Worm (Caenorhabditis elegans) whole organism, midembryonic: ENCODE results near the gene T06A10.2.

Experiments used
- T22C8.4 ChIP-seq: fragments of 200-800 bp; sonication (Bioruptor generic); IDR thresholded peaks from 2 replicates; pipeline ENCODE4 v1.3.6; 2022; ENCODE audit warnings: missing genetic modification characterization, missing compliant biosample characterization
- cog-1 ChIP-seq: sonication (generic microtip); optimal IDR thresholded peaks from 2 replicates; lab custom pipeline; 2016; ENCODE audit warnings: missing genetic modification characterization, missing compliant biosample characterization
- flt-1 ChIP-seq: fragments of 200-800 bp; sonication (Bioruptor generic); IDR thresholded peaks from 2 replicates; pipeline ENCODE4 v1.3.6; 2022; ENCODE audit warnings: missing genetic modification characterization, missing compliant biosample characterization
- klf-2 ChIP-seq: fragments of 200-800 bp; sonication (Bioruptor generic); conservative IDR thresholded peaks from 2 replicates; pipeline ENCODE4 v1.3.6; 2022; ENCODE audit warnings: missing genetic modification reagents, missing genetic modification characterization, missing compliant biosample characterization
- med-1 ChIP-seq: sonication (generic microtip); optimal IDR thresholded peaks from 2 replicates; lab custom pipeline; 2017; ENCODE audit warnings: missing genetic modification characterization, mild to moderate bottlenecking, missing compliant biosample characterization, antibody characterized with exemption, missing genetic modification reagents; ENCODE audit not compliant: insufficient read depth
- ref-1 ChIP-seq: fragments of 200-800 bp; sonication (Bioruptor generic); conservative IDR thresholded peaks from 2 replicates; pipeline ENCODE4 v1.3.6; 2022; ENCODE audit warnings: missing genetic modification reagents, missing genetic modification characterization, missing compliant biosample characterization
- tab-1 ChIP-seq: fragments of 200-800 bp; sonication (Bioruptor generic); IDR thresholded peaks from 2 replicates; pipeline ENCODE4 v1.3.6; 2022; ENCODE audit warnings: missing genetic modification characterization, missing compliant biosample characterization
- ztf-23 ChIP-seq: fragments of 200-800 bp; sonication (Bioruptor generic); IDR thresholded peaks from 2 replicates; pipeline ENCODE4 v1.3.6; 2022; ENCODE audit warnings: missing genetic modification reagents, missing genetic modification characterization, missing compliant biosample characterization
- ztf-29 ChIP-seq: fragments of 200-800 bp; sonication (Bioruptor generic); IDR thresholded peaks from 2 replicates; pipeline ENCODE4 v1.3.6; 2022; ENCODE audit warnings: missing genetic modification reagents, missing genetic modification characterization, missing compliant biosample characterization

Gene T06A10.2

ce11 chrIV:16898205-16898604 is 2.8 kb downstream of the T06A10.2 start:
- TF ChIP-seq flt-1 (no peak), ztf-29 (GFP tag; lab: Robert Waterston, UW) (no peak), ztf-23 (no peak), cog-1 (tag; lab: Kevin White, UChicago) (no peak), klf-2 (GFP tag; lab: Robert Waterston, UW) (no peak), ref-1 (GFP tag; lab: Robert Waterston, UW) (no peak), med-1 (GFP tag; lab: Kevin White, UChicago) (no peak), T22C8.4 (GFP tag; lab: Robert Waterston, UW) (no peak), tab-1 (no peak)

- TF ChIP-seq tab-1 = no peak
- no peak for TF ChIP-seq ztf-29 (GFP tag; lab: Robert Waterston, UW)
- no peak for TF ChIP-seq ztf-23
- TF ChIP-seq ref-1 (GFP tag; lab: Robert Waterston, UW) = no peak
Measured at ce11 chrIV:16915751-16916150, 20.4 kb downstream of the T06A10.2 start, which contains the start of gene Y116A8C.3. Gene Y116A8C.3 (plus strand): TSS chrIV:16916051.

- TF ChIP-seq cog-1 (tag; lab: Kevin White, UChicago) (no peak), tab-1 (no peak), med-1 (GFP tag; lab: Kevin White, UChicago) (no peak), klf-2 (GFP tag; lab: Robert Waterston, UW) (no peak), T22C8.4 (GFP tag; lab: Robert Waterston, UW) (no peak), ztf-29 (GFP tag; lab: Robert Waterston, UW) (no peak), ref-1 (GFP tag; lab: Robert Waterston, UW) (no peak), ztf-23 (no peak), flt-1 (no peak)
Measured at ce11 chrIV:16917831-16918429, 22.5 kb downstream of the T06A10.2 start, which contains the start of the genes Y116A8C.469 and Y116A8C.468. Gene Y116A8C.469 (minus strand): TSS chrIV:16917931. Gene Y116A8C.468 (plus strand): TSS chrIV:16918379.

DNA sequence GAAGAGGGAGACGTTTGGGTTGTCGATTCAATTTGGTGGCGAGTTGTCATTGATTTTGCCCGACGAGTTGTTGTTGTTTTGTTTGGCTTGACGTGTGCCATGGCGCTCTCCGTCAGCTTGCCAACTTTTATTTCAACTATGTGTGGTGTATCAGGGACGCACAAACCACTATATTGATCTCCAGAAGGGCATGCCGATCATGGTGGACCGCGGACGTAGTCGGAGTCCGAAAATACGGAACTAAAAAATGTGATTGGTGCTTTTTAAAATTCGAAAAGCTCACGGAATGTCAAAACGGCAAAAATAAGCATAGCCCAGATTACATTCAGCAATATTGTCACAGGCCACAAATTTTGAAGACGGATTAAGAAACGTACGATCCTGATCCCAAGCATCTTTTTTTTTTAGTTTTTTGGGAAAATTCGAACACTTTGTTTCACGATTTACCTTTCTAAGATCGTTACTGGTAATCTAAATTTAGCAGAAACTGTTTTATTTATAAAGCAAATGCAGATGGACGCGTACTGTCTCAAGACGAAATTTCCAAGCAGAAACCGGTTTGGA is 23.9 kb downstream of the T06A10.2 start, which contains the start of the genes Y116A8C.470 and Y116A8C.463:
TSS of gene Y116A8C.470 (minus strand) at position 101 of the 564 bp plus-strand sequence.
TSS of gene Y116A8C.463 (plus strand) at position 514 of the 564 bp plus-strand sequence.
- TF ChIP-seq flt-1 (no peak), T22C8.4 (GFP tag; lab: Robert Waterston, UW) (no peak), ztf-23 (no peak), ref-1 (GFP tag; lab: Robert Waterston, UW) (no peak), med-1 (GFP tag; lab: Kevin White, UChicago) (no peak), cog-1 (tag; lab: Kevin White, UChicago) (no peak), ztf-29 (GFP tag; lab: Robert Waterston, UW) (no peak), tab-1 (no peak), klf-2 (GFP tag; lab: Robert Waterston, UW) (no peak)

DNA sequence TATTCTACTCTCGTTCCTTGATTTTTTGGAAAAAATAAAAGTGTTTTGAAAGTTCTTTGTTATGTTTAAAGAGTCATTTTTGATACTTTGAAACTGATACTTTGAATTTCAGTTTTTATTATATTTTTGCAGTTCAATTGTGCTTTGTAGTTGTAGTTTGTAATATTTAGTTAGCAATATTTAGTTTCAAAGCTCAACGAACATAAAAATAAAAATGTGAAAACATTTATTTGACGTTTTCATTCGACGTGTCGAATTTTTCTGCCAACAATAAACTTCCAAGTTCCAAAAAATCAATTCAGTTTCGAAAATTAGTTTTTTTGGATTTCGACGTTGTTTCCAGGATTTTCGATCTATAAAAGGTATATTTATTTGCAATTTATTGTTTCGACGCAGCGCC is 24.7 kb downstream of the T06A10.2 start, which contains the start of gene nep-23:
TSS of gene nep-23 (plus strand) at position 301 of the 400 bp plus-strand sequence.
- TF ChIP-seq ref-1 (GFP tag; lab: Robert Waterston, UW) (no peak), T22C8.4 (GFP tag; lab: Robert Waterston, UW) (no peak)

DNA sequence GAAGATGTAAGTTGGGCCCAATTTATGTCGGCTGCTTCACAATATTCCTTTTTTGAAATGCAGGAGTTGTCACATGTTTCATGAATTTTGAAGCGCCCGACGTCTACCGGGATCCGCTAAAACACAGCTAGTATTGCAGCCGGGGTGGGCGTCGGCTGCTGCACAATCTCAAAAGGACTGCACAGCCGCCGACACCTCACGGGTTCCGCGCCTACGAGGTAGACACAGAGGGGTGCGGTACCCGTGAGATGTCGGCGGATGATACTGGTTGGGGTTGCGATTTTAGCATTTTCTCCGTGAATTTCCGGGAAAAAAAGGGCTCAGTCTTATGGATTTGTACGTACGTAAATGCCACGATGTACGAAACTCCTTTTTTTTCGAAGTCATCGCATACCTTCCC is 26.6 kb downstream of the T06A10.2 start:
- no peak for TF ChIP-seq ztf-29 (GFP tag; lab: Robert Waterston, UW)
- no peak for TF ChIP-seq tab-1
- TF ChIP-seq cog-1 (tag; lab: Kevin White, UChicago) = no peak
- TF ChIP-seq med-1 (GFP tag; lab: Kevin White, UChicago) = no peak
- TF ChIP-seq ref-1 (GFP tag; lab: Robert Waterston, UW) = no peak
- TF ChIP-seq ztf-23 = no peak
- no peak for TF ChIP-seq T22C8.4 (GFP tag; lab: Robert Waterston, UW)
- no peak for TF ChIP-seq klf-2 (GFP tag; lab: Robert Waterston, UW)
- TF ChIP-seq flt-1 = no peak

DNA sequence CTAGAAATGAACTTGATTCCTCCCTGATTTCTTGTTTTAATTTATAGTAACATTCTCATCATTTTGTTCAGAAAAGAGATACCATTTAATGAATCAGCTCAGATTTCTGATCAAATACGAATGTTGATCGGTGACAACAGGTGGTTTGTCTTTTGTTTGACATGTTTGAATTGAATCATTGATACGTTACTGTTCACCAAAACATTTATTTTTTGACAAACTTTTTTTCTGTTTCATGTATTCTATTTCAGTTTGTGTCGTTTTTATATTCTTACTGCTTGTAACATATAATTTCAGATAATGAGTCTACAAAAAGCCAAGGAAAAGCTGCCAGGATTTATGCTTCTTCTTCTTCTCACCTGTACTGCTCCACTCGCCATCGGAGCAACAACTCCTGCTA is 28.7 kb downstream of the T06A10.2 start, which contains the start of gene nep-24:
TSS of gene nep-24 (plus strand) at position 301 of the 400 bp plus-strand sequence.
- no peak for TF ChIP-seq ztf-23
- TF ChIP-seq tab-1 = no peak
- TF ChIP-seq ztf-29 (GFP tag; lab: Robert Waterston, UW) = no peak
- TF ChIP-seq flt-1 = no peak
- no peak for TF ChIP-seq ref-1 (GFP tag; lab: Robert Waterston, UW)
- TF ChIP-seq med-1 (GFP tag; lab: Kevin White, UChicago) = no peak
- TF ChIP-seq klf-2 (GFP tag; lab: Robert Waterston, UW) = no peak
- TF ChIP-seq T22C8.4 (GFP tag; lab: Robert Waterston, UW) = no peak
- no peak for TF ChIP-seq cog-1 (tag; lab: Kevin White, UChicago)

DNA sequence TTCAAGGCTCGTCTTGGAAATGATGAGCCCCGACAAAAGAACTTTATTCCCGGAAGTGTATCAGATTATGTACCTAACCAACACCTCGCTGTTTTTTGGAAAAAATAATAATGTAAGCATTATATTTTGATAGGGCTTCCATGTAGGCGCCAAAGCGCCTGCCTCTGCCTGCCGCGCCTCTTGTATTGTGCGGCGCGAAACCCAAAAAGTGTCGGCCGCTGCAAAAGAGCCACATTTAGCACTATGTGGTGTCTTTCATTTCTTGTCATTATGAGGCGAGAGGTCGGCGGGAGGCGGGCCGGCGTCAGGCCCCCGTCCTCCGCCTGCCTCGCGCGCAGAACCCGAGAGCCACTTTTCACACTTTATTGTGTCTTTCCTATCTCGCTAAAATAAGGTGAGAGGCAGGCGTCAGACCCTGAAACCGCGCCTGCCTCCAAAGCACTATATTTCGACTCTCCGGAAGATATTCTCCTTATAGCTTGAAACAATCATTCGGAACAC is 30.0 kb downstream of the T06A10.2 start:
- TF ChIP-seq T22C8.4 (GFP tag; lab: Robert Waterston, UW) (no peak), ref-1 (GFP tag; lab: Robert Waterston, UW) (no peak), med-1 (GFP tag; lab: Kevin White, UChicago) (no peak), ztf-23 (no peak), ztf-29 (GFP tag; lab: Robert Waterston, UW) (no peak), tab-1 (no peak), flt-1 (no peak), klf-2 (GFP tag; lab: Robert Waterston, UW) (no peak), cog-1 (tag; lab: Kevin White, UChicago) (no peak)

ce11 chrIV:16926558-16926957 is 31.2 kb downstream of the T06A10.2 start:
- TF ChIP-seq tab-1 (no peak), klf-2 (GFP tag; lab: Robert Waterston, UW) (no peak), cog-1 (tag; lab: Kevin White, UChicago) (no peak), flt-1 (no peak), ref-1 (GFP tag; lab: Robert Waterston, UW) (no peak), med-1 (GFP tag; lab: Kevin White, UChicago) (no peak), ztf-23 (no peak), T22C8.4 (GFP tag; lab: Robert Waterston, UW) (no peak)
